2 worm cellular contexts compared by ENCODE assay signal in genomic region chrII:8631766-8632165, ce11.
TF ChIP-seq lines count a peak whose summit lies in the region.

No protein-coding gene starts in this region.

TF ChIP-seq in whole organism, L4 larva, 104 proteins besides CTCF, POLR2A, EP300 and RAD21:
- TF ChIP-seq daf-8 (GFP tag; IDR thresholded peaks at IDR 0.05; lab: Robert Waterston, UW) = no peak
- 0 out of 2 replicates have a peak, but pooled peaks have one; percentile 13 for TF ChIP-seq arid-1 (GFP tag; conservative IDR thresholded peaks at IDR 0.05; lab: Robert Waterston, UW)
- TF ChIP-seq hlh-30 (tag; optimal IDR thresholded peaks at IDR 0.05; lab: Kevin White, UChicago; ENCODE audit: insufficient read depth) = no peak
- TF ChIP-seq nhr-77 (tag; optimal IDR thresholded peaks at IDR 0.05; lab: Kevin White, UChicago) = no peak
- no peak for TF ChIP-seq hlh-11 (tag; optimal IDR thresholded peaks at IDR 0.05; lab: Kevin White, UChicago)
- TF ChIP-seq Y75B8A.6 (GFP tag; IDR thresholded peaks at IDR 0.05; lab: Robert Waterston, UW) = no peak
- no peak for TF ChIP-seq zfp-3 (GFP tag; conservative IDR thresholded peaks at IDR 0.05; lab: Robert Waterston, UW)
- 0 out of 2 replicates have a peak, but pooled peaks have one; percentile 30 for TF ChIP-seq lim-7 (GFP tag; IDR thresholded peaks at IDR 0.05; lab: Robert Waterston, UW)
- TF ChIP-seq zfp-2 (tag; optimal IDR thresholded peaks at IDR 0.05; lab: Kevin White, UChicago) = no peak

TF ChIP-seq in whole organism, young adult, 124 proteins besides CTCF, POLR2A, EP300 and RAD21:
- TF ChIP-seq hsf-1 (GFP tag; IDR thresholded peaks at IDR 0.05; lab: Robert Waterston, UW) (peak; percentile 36; the same call in 1 of the 2 replicates), nfya-2 (GFP tag; IDR thresholded peaks at IDR 0.05; lab: Robert Waterston, UW) (no peak), tlf-1 (GFP tag; optimal IDR thresholded peaks at IDR 0.05; lab: Kevin White, UChicago) (no peak), snpc-1.3 (tag; optimal IDR thresholded peaks at IDR 0.05; lab: Kevin White, UChicago; ENCODE audit: insufficient read depth) (peak; percentile 37), snpc-1.1 (tag; optimal IDR thresholded peaks at IDR 0.05; lab: Kevin White, UChicago; ENCODE audit: insufficient read depth) (no peak), akir-1 (GFP tag; optimal IDR thresholded peaks at IDR 0.05; lab: Kevin White, UChicago) (no peak), hlh-26 (GFP tag; conservative IDR thresholded peaks at IDR 0.05; lab: Robert Waterston, UW) (no peak), rpc-1 (optimal IDR thresholded peaks at IDR 0.05; lab: Kevin White, UChicago) (peak; percentile 53), rpc-1 (tag; optimal IDR thresholded peaks at IDR 0.05; lab: Kevin White, UChicago) (peak; percentile 76), ets-4 (GFP tag; optimal IDR thresholded peaks at IDR 0.05; lab: Kevin White, UChicago) (no peak), tbp1 (GFP tag; optimal IDR thresholded peaks at IDR 0.05; lab: Kevin White, UChicago) (peak; percentile 82), snpc-4 (GFP tag; optimal IDR thresholded peaks at IDR 0.05; lab: Kevin White, UChicago) (no peak), snpc-4 (tag; optimal IDR thresholded peaks at IDR 0.05; lab: Kevin White, UChicago) (no peak), sptf-2 (GFP tag; optimal IDR thresholded peaks at IDR 0.05; lab: Kevin White, UChicago) (peak; percentile 90), ama-1 (optimal IDR thresholded peaks at IDR 0.05; lab: Kevin White, UChicago) (no peak), ama-1 (GFP tag; optimal IDR thresholded peaks at IDR 0.05; lab: Kevin White, UChicago) (no peak), madf-8 (GFP tag; conservative IDR thresholded peaks at IDR 0.05; lab: Robert Waterston, UW) (no peak), B0261.1 (tag; optimal IDR thresholded peaks at IDR 0.05; lab: Kevin White, UChicago) (peak; percentile 56), Y95B8A.8 (GFP tag; IDR thresholded peaks at IDR 0.05; lab: Robert Waterston, UW) (no peak), D2030.7 (GFP tag; IDR thresholded peaks at IDR 0.05; lab: Robert Waterston, UW) (0 out of 2 replicates have a peak, but pooled peaks have one; percentile 18), athp-1 (tag; optimal IDR thresholded peaks at IDR 0.05; lab: Kevin White, UChicago) (no peak), lin-26 (GFP tag; IDR thresholded peaks at IDR 0.05; lab: Robert Waterston, UW) (0 out of 2 replicates have a peak, but pooled peaks have one; percentile 60), fkh-3 (tag; optimal IDR thresholded peaks at IDR 0.05; lab: Kevin White, UChicago) (no peak), let-526 (GFP tag; IDR thresholded peaks at IDR 0.05; lab: Robert Waterston, UW) (no peak), ztf-25 (GFP tag; IDR thresholded peaks at IDR 0.05; lab: Robert Waterston, UW) (no peak), lsl-1 (GFP tag; optimal IDR thresholded peaks at IDR 0.05; lab: Kevin White, UChicago) (peak; percentile 13), die-1 (tag; optimal IDR thresholded peaks at IDR 0.05; lab: Kevin White, UChicago) (peak; percentile 34), F49E8.2 (tag; optimal IDR thresholded peaks at IDR 0.05; lab: Kevin White, UChicago; ENCODE audit: insufficient read depth) (no peak), xnd-1 (tag; optimal IDR thresholded peaks at IDR 0.05; lab: Kevin White, UChicago) (no peak), zfh-2 (GFP tag; conservative IDR thresholded peaks at IDR 0.05; lab: Robert Waterston, UW) (no peak)
